Worm (Caenorhabditis elegans) whole organism, L3 larva: ENCODE measurements around the gene gpr-2.

ENCODE experiments used
- ceh-9 ChIP-seq: sonication (generic microtip); optimal IDR thresholded peaks from 2 replicates; lab custom pipeline; 2018; ENCODE audit warnings: missing biosample characterization, missing genetic modification characterization
- elt-3 ChIP-seq, 3 experiments: fragments of 150-350 bp in 1 of 3; sonication (generic microtip) in 2 of 3; optimal IDR thresholded peaks; 2 replicates in 2 of 3; 4 replicates in 1 of 3; lab custom pipeline; 2014 to 2017; ENCODE audit warnings: missing biosample characterization in 3 of 3, missing genetic modification characterization in 3 of 3
- nhr-25 ChIP-seq: sonication (generic microtip); optimal IDR thresholded peaks from 2 replicates; lab custom pipeline; 2017; ENCODE audit warnings: missing biosample characterization, missing genetic modification characterization

ce11 chrIII:9390924-9391323 lies 2.0 kb downstream of the gpr-2 start:
- TF ChIP-seq nhr-25 = no peak
- no peak for TF ChIP-seq elt-3 (tag; optimal IDR thresholded peaks at IDR 0.05; lab: Kevin White, UChicago)
- TF ChIP-seq ceh-9 (tag; lab: Kevin White, UChicago) = no peak
